Worm (Caenorhabditis elegans) whole organism, midembryonic: ENCODE measurements around the gene Y81B9A.3.

Experiments
- flt-1 ChIP-seq: fragments of 200-800 bp; sonication (Bioruptor generic); IDR thresholded peaks from 2 replicates; pipeline ENCODE4 v1.3.6; 2022; ENCODE audit warnings: missing genetic modification characterization, missing compliant biosample characterization
- med-1 ChIP-seq: sonication (generic microtip); optimal IDR thresholded peaks from 2 replicates; lab custom pipeline; 2017; ENCODE audit warnings: missing genetic modification characterization, mild to moderate bottlenecking, missing compliant biosample characterization, antibody characterized with exemption, missing genetic modification reagents; ENCODE audit not compliant: insufficient read depth

- TF ChIP-seq flt-1 (GFP tag; lab: Robert Waterston, UW) (no peak), med-1 (GFP tag; lab: Kevin White, UChicago) (no peak)
Observed at ce11 chrX:9162864-9163263, 19.4 kb upstream of the Y81B9A.3 start, which contains the start of gene tsp-11.
